Fruit fly (Drosophila melanogaster) whole organism: ENCODE data around the gene CG34429.

Source experiments
- CG8478 ChIP-seq: fragments of >200 bp; optimal IDR thresholded peaks from 2 replicates; lab custom pipeline; 2018; ENCODE audit warnings: inconsistent platforms
- Dll ChIP-seq: fragments of >200 bp; optimal IDR thresholded peaks from 2 replicates; lab custom pipeline; 2017
- EcR ChIP-seq, 2 experiments: fragments of >200 bp; optimal IDR thresholded peaks; 2 replicates each; lab custom pipeline; 2017; ENCODE audit warnings: missing biosample characterization in 2 of 2, missing genetic modification characterization in 2 of 2, missing genetic modification reagents in 2 of 2
- pan ChIP-seq: fragments of >200 bp; optimal IDR thresholded peaks from 2 replicates; lab custom pipeline; 2017
- psq ChIP-seq: fragments of >200 bp; optimal IDR thresholded peaks from 2 replicates; lab custom pipeline; 2017
- usp ChIP-seq: fragments of >200 bp; optimal IDR thresholded peaks from 2 replicates; lab custom pipeline; 2017; ENCODE audit warnings: missing biosample characterization, missing genetic modification characterization, mixed read lengths

Gene CG34429

DNA sequence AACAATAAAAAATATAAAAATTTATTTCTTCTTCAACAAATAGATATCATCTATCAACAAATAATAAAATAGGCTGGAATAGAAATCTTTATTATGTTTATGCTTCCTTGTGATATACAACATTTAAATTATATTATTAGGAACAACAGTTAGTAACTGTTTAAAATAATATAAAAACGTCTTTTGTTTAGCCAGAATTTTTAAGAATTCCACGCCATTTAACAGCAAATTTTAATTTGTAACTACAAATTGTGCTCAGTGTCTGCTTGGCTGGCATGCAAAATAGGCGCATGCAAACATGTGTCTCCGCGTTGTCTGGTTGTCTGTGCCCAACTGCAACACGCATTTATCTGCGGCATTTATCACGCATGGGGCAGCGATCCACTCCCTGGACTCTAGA, 46.5 kb downstream of the CG34429 start:
- TF ChIP-seq Dll (no peak), psq (no peak), CG8478 (lab: Kevin White, UChicago) (no peak), usp (GFP tag; lab: Kevin White, UChicago) (no peak), EcR (GFP tag; optimal IDR thresholded peaks at IDR 0.05; lab: Kevin White, UChicago) (no peak), pan (lab: Kevin White, UChicago) (no peak)

- no peak for TF ChIP-seq usp (GFP tag; lab: Kevin White, UChicago)
- no peak for TF ChIP-seq psq
- TF ChIP-seq pan (lab: Kevin White, UChicago): no peak
- TF ChIP-seq EcR (GFP tag; optimal IDR thresholded peaks at IDR 0.05; lab: Kevin White, UChicago): no peak
- TF ChIP-seq Dll: no peak
These were observed 48.6 kb downstream of the CG34429 start for dm6 chr3L:13111422-13111821.
